Fruit fly (Drosophila melanogaster) whole organism, embryonic: Measurements from ENCODE around the gene Rab39.

ENCODE experiments used
- CG10267 ChIP-seq: fragments of 200-800 bp; sonication (Bioruptor generic); optimal IDR thresholded peaks from 2 replicates; lab custom pipeline; 2018; ENCODE audit warnings: missing biosample characterization, mild to moderate bottlenecking, missing genetic modification characterization, moderate library complexity
- CG12744 ChIP-seq: fragments of 200-800 bp; sonication (Bioruptor generic); optimal IDR thresholded peaks from 2 replicates; lab custom pipeline; 2016; ENCODE audit warnings: missing biosample characterization, missing genetic modification characterization
- CG12769 ChIP-seq: fragments of 200-800 bp; sonication (Bioruptor generic); optimal IDR thresholded peaks from 2 replicates; lab custom pipeline; 2019; ENCODE audit warnings: missing biosample characterization, mild to moderate bottlenecking, missing genetic modification characterization, moderate library complexity
- CG13894 ChIP-seq: fragments of 200-800 bp; sonication (Bioruptor generic); optimal IDR thresholded peaks from 3 replicates; lab custom pipeline; 2018; ENCODE audit warnings: missing biosample characterization, mild to moderate bottlenecking, missing genetic modification characterization, moderate library complexity
- CG14014 ChIP-seq: fragments of 200-800 bp; sonication (Bioruptor generic); IDR thresholded peaks from 2 replicates; pipeline ENCODE4 v1.3.6; 2022; ENCODE audit warnings: missing biosample characterization, missing genetic modification characterization
- CG15011 ChIP-seq: fragments of 200-800 bp; sonication (Bioruptor generic); optimal IDR thresholded peaks from 3 replicates; lab custom pipeline; 2018; ENCODE audit warnings: missing biosample characterization, mild to moderate bottlenecking, missing genetic modification characterization
- CG16815 ChIP-seq: fragments of 200-800 bp; sonication (Bioruptor generic); optimal IDR thresholded peaks from 3 replicates; lab custom pipeline; 2017; ENCODE audit warnings: missing biosample characterization, mild to moderate bottlenecking, missing genetic modification characterization
- CG18476 ChIP-seq: fragments of 200-800 bp; sonication (Bioruptor generic); optimal IDR thresholded peaks from 2 replicates; lab custom pipeline; 2016; ENCODE audit warnings: missing biosample characterization, mild to moderate bottlenecking, missing genetic modification characterization
- CG30403 ChIP-seq: fragments of 200-800 bp; sonication (Bioruptor generic); optimal IDR thresholded peaks from 3 replicates; lab custom pipeline; 2016; ENCODE audit warnings: missing biosample characterization, missing genetic modification characterization
- CG32767 ChIP-seq: fragments of 200-800 bp; sonication (Bioruptor generic); IDR thresholded peaks from 2 replicates; pipeline ENCODE4 v1.3.6; 2022; ENCODE audit warnings: missing biosample characterization, missing genetic modification characterization
- CG3407 ChIP-seq: fragments of 200-800 bp; sonication (Bioruptor generic); optimal IDR thresholded peaks from 2 replicates; lab custom pipeline; 2018; ENCODE audit warnings: missing biosample characterization, mild to moderate bottlenecking, missing genetic modification characterization
- CG4404 ChIP-seq: fragments of 200-800 bp; sonication (Bioruptor generic); IDR thresholded peaks from 2 replicates; pipeline ENCODE4 v1.3.6; 2022; ENCODE audit warnings: missing biosample characterization, missing genetic modification characterization
- CG6272 ChIP-seq: fragments of 200-800 bp; sonication (Bioruptor generic); IDR thresholded peaks from 2 replicates; pipeline ENCODE4 v1.3.6; 2022; ENCODE audit warnings: missing biosample characterization, missing genetic modification characterization
- CG6689 ChIP-seq: fragments of 200-800 bp; sonication (Bioruptor generic); IDR thresholded peaks from 2 replicates; pipeline ENCODE4 v1.3.6; 2022; ENCODE audit warnings: missing biosample characterization, missing genetic modification characterization
- CG8924 ChIP-seq: fragments of 200-800 bp; optimal IDR thresholded peaks from 3 replicates; lab custom pipeline; 2019; ENCODE audit warnings: missing biosample characterization, mild to moderate bottlenecking, missing genetic modification characterization, moderate library complexity
- Deaf1 ChIP-seq: fragments of 200-800 bp; optimal IDR thresholded peaks from 3 replicates; lab custom pipeline; 2019; ENCODE audit warnings: missing biosample characterization, mild to moderate bottlenecking, missing genetic modification characterization, moderate library complexity
- Gsc ChIP-seq: fragments of 200-800 bp; sonication (Bioruptor generic); IDR thresholded peaks from 2 replicates; pipeline ENCODE4 v1.3.6; 2022; ENCODE audit warnings: missing biosample characterization, missing genetic modification characterization
- Gug ChIP-seq: fragments of 200-800 bp; sonication (Bioruptor generic); IDR thresholded peaks from 4 replicates; pipeline ENCODE4 v1.3.6; 2022; ENCODE audit warnings: missing biosample characterization, missing genetic modification characterization
- Hey ChIP-seq: fragments of 200-800 bp; sonication (Bioruptor generic); optimal IDR thresholded peaks from 3 replicates; lab custom pipeline; 2018; ENCODE audit warnings: missing biosample characterization, mild to moderate bottlenecking, missing genetic modification characterization
- HmgD ChIP-seq: fragments of 200-800 bp; sonication (Bioruptor generic); optimal IDR thresholded peaks from 3 replicates; lab custom pipeline; 2016; ENCODE audit warnings: missing biosample characterization, missing genetic modification characterization
- Hmr ChIP-seq: fragments of 200-800 bp; sonication (Bioruptor generic); optimal IDR thresholded peaks from 3 replicates; lab custom pipeline; 2017; ENCODE audit warnings: mild to moderate bottlenecking, missing biosample characterization, missing genetic modification reagents, missing genetic modification characterization
- Neu2 ChIP-seq: fragments of 200-800 bp; sonication (Bioruptor generic); optimal IDR thresholded peaks from 3 replicates; lab custom pipeline; 2016; ENCODE audit warnings: missing biosample characterization, missing genetic modification characterization, borderline replicate concordance
- Nf-YB ChIP-seq: fragments of 200-800 bp; sonication (Bioruptor generic); optimal IDR thresholded peaks from 3 replicates; lab custom pipeline; 2019; ENCODE audit warnings: missing biosample characterization, mild to moderate bottlenecking, missing genetic modification characterization, moderate library complexity
- Nf-YC ChIP-seq: fragments of 200-800 bp; optimal IDR thresholded peaks from 3 replicates; lab custom pipeline; 2019; ENCODE audit warnings: missing biosample characterization, mild to moderate bottlenecking, missing genetic modification characterization, moderate library complexity
- Opbp ChIP-seq: fragments of 200-800 bp; sonication (Bioruptor generic); IDR thresholded peaks from 3 replicates; pipeline ENCODE4 v1.3.6; 2022; ENCODE audit warnings: missing biosample characterization, missing genetic modification characterization; ENCODE audit not compliant: partially characterized antibody
- Ravus ChIP-seq: fragments of 200-800 bp; sonication (Bioruptor generic); IDR thresholded peaks from 2 replicates; pipeline ENCODE4 v1.3.6; 2022; ENCODE audit warnings: missing biosample characterization, missing genetic modification characterization
- Rx ChIP-seq: fragments of 200-800 bp; sonication (Bioruptor generic); IDR thresholded peaks from 2 replicates; pipeline ENCODE4 v1.3.6; 2022; ENCODE audit warnings: missing biosample characterization, missing genetic modification characterization
- Scr ChIP-seq: fragments of 200-800 bp; sonication (Bioruptor generic); IDR thresholded peaks from 2 replicates; pipeline ENCODE4 v1.3.6; 2022; ENCODE audit warnings: missing biosample characterization, missing genetic modification characterization; ENCODE audit not compliant: partially characterized antibody
- Stat92E ChIP-seq, 3 experiments: fragments of >200 bp in 2 of 3; fragments of 200-800 bp in 1 of 3; sonication (Bioruptor generic) in 1 of 3; optimal IDR thresholded peaks; 2 replicates each; lab custom pipeline; 2017 to 2019; ENCODE audit warnings: missing biosample characterization in 3 of 3, missing genetic modification characterization in 3 of 3, mild to moderate bottlenecking in 1 of 3, moderate library complexity in 1 of 3
- Taf1 ChIP-seq: fragments of 200-800 bp; sonication (Bioruptor generic); IDR thresholded peaks from 2 replicates; pipeline ENCODE4 v1.3.6; 2022; ENCODE audit warnings: missing biosample characterization, missing genetic modification characterization
- chif ChIP-seq, 2 experiments: fragments of 200-800 bp; sonication (Bioruptor generic); optimal IDR thresholded peaks; 3 replicates each; lab custom pipeline; 2016; ENCODE audit warnings: missing biosample characterization in 2 of 2, missing genetic modification characterization in 2 of 2
- ewg ChIP-seq: fragments of 200-800 bp; sonication (Bioruptor generic); optimal IDR thresholded peaks from 3 replicates; lab custom pipeline; 2017; ENCODE audit warnings: mild to moderate bottlenecking, missing biosample characterization, missing genetic modification reagents, missing genetic modification characterization
- eyg ChIP-seq: fragments of 200-800 bp; sonication (Bioruptor generic); optimal IDR thresholded peaks from 3 replicates; lab custom pipeline; 2016; ENCODE audit warnings: missing biosample characterization, missing genetic modification characterization
- fd102C ChIP-seq: fragments of 200-800 bp; sonication (Bioruptor generic); optimal IDR thresholded peaks from 2 replicates; lab custom pipeline; 2018; ENCODE audit warnings: missing biosample characterization, mild to moderate bottlenecking, missing genetic modification characterization, moderate library complexity
- ham ChIP-seq: fragments of 200-800 bp; sonication (Bioruptor generic); IDR thresholded peaks from 2 replicates; pipeline ENCODE4 v1.3.6; 2022; ENCODE audit warnings: missing biosample characterization, missing genetic modification characterization
- hb ChIP-seq: fragments of 200-800 bp; sonication (Bioruptor generic); IDR thresholded peaks from 3 replicates; pipeline ENCODE4 v1.3.6; 2022; ENCODE audit warnings: missing biosample characterization, missing genetic modification characterization; ENCODE audit not compliant: partially characterized antibody
- hkb ChIP-seq, 2 experiments: fragments of 200-800 bp in 1 of 2; fragments of >200 bp in 1 of 2; sonication (Bioruptor generic) in 1 of 2; IDR thresholded peaks in 1 of 2; optimal IDR thresholded peaks in 1 of 2; 2 replicates each; pipeline versions ENCODE4 v1.3.6 to Lab custom; 2017 to 2022; ENCODE audit warnings: missing biosample characterization in 1 of 2, missing genetic modification characterization in 1 of 2
- jigr1 ChIP-seq: fragments of 200-800 bp; sonication (Bioruptor generic); IDR thresholded peaks from 3 replicates; pipeline ENCODE4 v1.3.6; 2022; ENCODE audit warnings: missing biosample characterization, missing genetic modification characterization
- kah ChIP-seq: fragments of 200-800 bp; sonication (Bioruptor generic); optimal IDR thresholded peaks from 2 replicates; lab custom pipeline; 2018; ENCODE audit warnings: missing biosample characterization, mild to moderate bottlenecking, missing genetic modification characterization
- lmd ChIP-seq: fragments of 200-800 bp; sonication (Bioruptor generic); IDR thresholded peaks from 2 replicates; pipeline ENCODE4 v1.3.6; 2022; ENCODE audit warnings: missing biosample characterization, missing genetic modification characterization
- nerfin-2 ChIP-seq: fragments of 200-800 bp; sonication (Bioruptor generic); IDR thresholded peaks from 2 replicates; pipeline ENCODE4 v1.3.6; 2022; ENCODE audit warnings: missing biosample characterization, missing genetic modification characterization; ENCODE audit not compliant: partially characterized antibody
- oc ChIP-seq: fragments of 200-800 bp; sonication (Bioruptor generic); optimal IDR thresholded peaks from 2 replicates; lab custom pipeline; 2018; ENCODE audit warnings: missing biosample characterization, mild to moderate bottlenecking, missing genetic modification characterization, moderate library complexity
- pan ChIP-seq, 4 experiments: fragments of >200 bp in 3 of 4; fragments of 200-800 bp in 1 of 4; sonication (Bioruptor generic) in 1 of 4; optimal IDR thresholded peaks in 3 of 4; IDR thresholded peaks in 1 of 4; 2 replicates each; pipeline versions ENCODE4 v1.3.6 to Lab custom; 2017 to 2022; ENCODE audit warnings: missing biosample characterization in 2 of 4, missing genetic modification characterization in 2 of 4, mixed read lengths in 1 of 4
- slp2 ChIP-seq: fragments of 200-800 bp; sonication (Bioruptor generic); optimal IDR thresholded peaks from 2 replicates; lab custom pipeline; 2016; ENCODE audit warnings: missing biosample characterization, missing genetic modification characterization
- ssp ChIP-seq: fragments of 200-800 bp; sonication (Bioruptor generic); IDR thresholded peaks from 2 replicates; pipeline ENCODE4 v1.3.6; 2022; ENCODE audit warnings: missing biosample characterization, missing genetic modification characterization
- vvl ChIP-seq: fragments of 200-800 bp; sonication (Bioruptor generic); IDR thresholded peaks from 2 replicates; pipeline ENCODE4 v1.3.6; 2022; ENCODE audit warnings: missing biosample characterization, missing genetic modification characterization
- wek ChIP-seq: fragments of 200-800 bp; sonication (Bioruptor generic); optimal IDR thresholded peaks from 3 replicates; lab custom pipeline; 2018; ENCODE audit warnings: missing biosample characterization, mild to moderate bottlenecking, missing genetic modification characterization, moderate library complexity

The Rab39 gene

dm6 chrX:7764682-7765081 lies 30.0 kb downstream of the Rab39 start, which contains the start of gene Ir7a:
TSS of gene Ir7a (plus strand) at chrX:7764982.
- TF ChIP-seq Gug (GFP tag; lab: Robert Waterston, UW) (no peak), CG16815 (GFP tag; lab: Kevin White, UChicago) (no peak), Stat92E (GFP tag; optimal IDR thresholded peaks at IDR 0.05; lab: Kevin White, UChicago) (no peak), Scr (GFP tag; lab: Robert Waterston, UW) (no peak), vvl (GFP tag; lab: Robert Waterston, UW) (no peak), CG30403 (GFP tag; lab: Kevin White, UChicago) (no peak)
- TF ChIP-seq, all 482 proteins: peak for 0

dm6 chrX:7768147-7768787 lies 33.5 kb downstream of the Rab39 start, which contains the start of gene CG34338:
TSS of gene CG34338 (plus strand) at chrX:7768737.
- TF ChIP-seq slp2 (GFP tag; lab: Kevin White, UChicago) (no peak), chif (GFP tag; optimal IDR thresholded peaks at IDR 0.05; lab: Kevin White, UChicago) (no peak), Hey (tag; lab: Kevin White, UChicago) (no peak), pan (optimal IDR thresholded peaks at IDR 0.05; lab: Kevin White, UChicago) (no peak), pan (GFP tag; optimal IDR thresholded peaks at IDR 0.05 in 1 of 2, IDR thresholded peaks at IDR 0.05 in 1 of 2) (no peak), lmd (GFP tag; lab: Robert Waterston, UW) (no peak), jigr1 (GFP tag; lab: Robert Waterston, UW) (no peak), oc (tag; lab: Kevin White, UChicago) (no peak), ssp (GFP tag; lab: Robert Waterston, UW) (no peak), Nf-YC (tag; lab: Kevin White, UChicago) (peak; percentile 87), CG15011 (GFP tag; lab: Kevin White, UChicago) (no peak), Hmr (no peak), ham (GFP tag; lab: Robert Waterston, UW) (no peak), CG8924 (tag; lab: Kevin White, UChicago) (no peak), CG6689 (GFP tag; lab: Robert Waterston, UW) (no peak), hb (GFP tag; lab: Robert Waterston, UW) (no peak), Ravus (GFP tag; lab: Robert Waterston, UW) (no peak), Taf1 (GFP tag; lab: Robert Waterston, UW) (no peak), fd102C (no peak), eyg (GFP tag; lab: Kevin White, UChicago) (no peak), kah (GFP tag; lab: Kevin White, UChicago) (no peak), CG13894 (tag; lab: Kevin White, UChicago) (no peak), wek (no peak), hkb (optimal IDR thresholded peaks at IDR 0.05; lab: Kevin White, UChicago) (no peak), hkb (GFP tag; IDR thresholded peaks at IDR 0.05; lab: Robert Waterston, UW) (no peak), CG12744 (GFP tag; lab: Kevin White, UChicago) (no peak), Nf-YB (GFP tag; lab: Kevin White, UChicago) (peak; percentile 82), CG4404 (GFP tag; lab: Robert Waterston, UW) (no peak), ewg (GFP tag; lab: Kevin White, UChicago) (peak; percentile 25), Deaf1 (tag; lab: Kevin White, UChicago) (peak; percentile 86)

dm6 chrX:7777905-7778304 lies 43.2 kb downstream of the Rab39 start, which contains the start of gene CG32718:
TSS of gene CG32718 (plus strand) at chrX:7778205.
- no peak for TF ChIP-seq CG6272 (GFP tag; lab: Robert Waterston, UW)
- no peak for TF ChIP-seq CG12769 (tag; lab: Kevin White, UChicago)
- TF ChIP-seq HmgD, result no peak
- TF ChIP-seq CG10267 (tag; lab: Kevin White, UChicago), result no peak
- TF ChIP-seq CG3407 (GFP tag; lab: Kevin White, UChicago), result no peak
- TF ChIP-seq CG32767, result no peak
- no peak for TF ChIP-seq Gsc (GFP tag; lab: Robert Waterston, UW)
- TF ChIP-seq nerfin-2 (GFP tag; lab: Robert Waterston, UW), result no peak
- no peak for TF ChIP-seq CG14014 (GFP tag; lab: Robert Waterston, UW)
- TF ChIP-seq Rx (GFP tag; lab: Robert Waterston, UW), result no peak
- no peak for TF ChIP-seq Neu2 (GFP tag; lab: Kevin White, UChicago)
- TF ChIP-seq Opbp, result no peak
- no peak for TF ChIP-seq CG18476 (GFP tag; lab: Kevin White, UChicago)
- no peak for TF ChIP-seq CG16815 (GFP tag; lab: Kevin White, UChicago)
